Worm (Caenorhabditis elegans): ENCODE results near the gene swt-7.

ce11 chrV:5018067-5018466, 12.5 kb downstream of the swt-7 start:
- TF ChIP-seq hlh-6 (tag; optimal IDR thresholded peaks at IDR 0.05) (no peak), nfya-1 (tag; optimal IDR thresholded peaks at IDR 0.05) (no peak), ref-2 (tag; optimal IDR thresholded peaks at IDR 0.05) (no peak), unc-55 (GFP tag; optimal IDR thresholded peaks at IDR 0.05) (no peak), K02D7.2 (tag; optimal IDR thresholded peaks at IDR 0.05) (no peak), tbx-2 (tag; optimal IDR thresholded peaks at IDR 0.05) (no peak), ceh-2 (tag; optimal IDR thresholded peaks at IDR 0.05) (no peak)
